Fruit fly (Drosophila melanogaster) whole organism, embryonic: ENCODE results near the gene FBXO11.

Source experiments
- B-H2 ChIP-seq: fragments of 200-800 bp; sonication (Bioruptor generic); optimal IDR thresholded peaks from 2 replicates; lab custom pipeline; 2018; ENCODE audit warnings: missing biosample characterization, mild to moderate bottlenecking, missing genetic modification characterization
- CG10543 ChIP-seq: fragments of 200-800 bp; sonication (Bioruptor generic); optimal IDR thresholded peaks from 3 replicates; lab custom pipeline; 2017; ENCODE audit warnings: missing biosample characterization, mild to moderate bottlenecking, missing genetic modification characterization, moderate library complexity
- CG10565 ChIP-seq: fragments of 200-800 bp; sonication (Bioruptor generic); optimal IDR thresholded peaks from 3 replicates; lab custom pipeline; 2016; ENCODE audit warnings: missing biosample characterization, mild to moderate bottlenecking, missing genetic modification characterization
- CG10959 ChIP-seq: fragments of 200-800 bp; sonication (Bioruptor generic); IDR thresholded peaks from 2 replicates; pipeline ENCODE4 v1.3.6; 2022; ENCODE audit warnings: missing biosample characterization, missing genetic modification characterization
- CG11093 ChIP-seq: fragments of 200-800 bp; sonication (Bioruptor generic); IDR thresholded peaks from 3 replicates; pipeline ENCODE4 v1.3.6; 2022; ENCODE audit warnings: missing biosample characterization, missing genetic modification characterization
- CG11456 ChIP-seq: fragments of 200-800 bp; sonication (Bioruptor generic); IDR thresholded peaks from 3 replicates; pipeline ENCODE4 v1.3.6; 2022; ENCODE audit warnings: missing biosample characterization, missing genetic modification characterization
- CG12155 ChIP-seq: fragments of 200-800 bp; sonication (Bioruptor generic); optimal IDR thresholded peaks from 3 replicates; lab custom pipeline; 2016; ENCODE audit warnings: missing biosample characterization, missing genetic modification characterization
- CG12769 ChIP-seq: fragments of 200-800 bp; sonication (Bioruptor generic); optimal IDR thresholded peaks from 2 replicates; lab custom pipeline; 2019; ENCODE audit warnings: missing biosample characterization, mild to moderate bottlenecking, missing genetic modification characterization, moderate library complexity
- CG13624 ChIP-seq: fragments of 200-800 bp; sonication (Bioruptor generic); optimal IDR thresholded peaks from 2 replicates; lab custom pipeline; 2016; ENCODE audit warnings: missing biosample characterization, missing genetic modification characterization
- CG15479 ChIP-seq: fragments of 200-800 bp; sonication (Bioruptor generic); optimal IDR thresholded peaks from 3 replicates; lab custom pipeline; 2019; ENCODE audit warnings: missing biosample characterization, mild to moderate bottlenecking, missing genetic modification characterization, moderate library complexity
- CG16863 ChIP-seq: fragments of 200-800 bp; sonication (Bioruptor generic); optimal IDR thresholded peaks from 3 replicates; lab custom pipeline; 2016; ENCODE audit warnings: missing biosample characterization, missing genetic modification characterization
- CG17802 ChIP-seq: fragments of 200-800 bp; sonication (Bioruptor generic); optimal IDR thresholded peaks from 2 replicates; lab custom pipeline; 2018; ENCODE audit warnings: missing biosample characterization, mild to moderate bottlenecking, missing genetic modification characterization, moderate library complexity
- CG2199 ChIP-seq: fragments of 200-800 bp; sonication (Bioruptor generic); IDR thresholded peaks from 3 replicates; pipeline ENCODE4 v1.3.6; 2022; ENCODE audit warnings: missing biosample characterization, missing genetic modification characterization
- CG6689 ChIP-seq: fragments of 200-800 bp; sonication (Bioruptor generic); IDR thresholded peaks from 2 replicates; pipeline ENCODE4 v1.3.6; 2022; ENCODE audit warnings: missing biosample characterization, missing genetic modification characterization
- CG6813 ChIP-seq: fragments of 200-800 bp; sonication (Bioruptor generic); optimal IDR thresholded peaks from 2 replicates; lab custom pipeline; 2017; ENCODE audit warnings: missing biosample characterization, missing genetic modification characterization, mild to moderate bottlenecking, moderate library complexity, missing genetic modification reagents
- CrebB ChIP-seq: fragments of 200-800 bp; sonication (Bioruptor generic); optimal IDR thresholded peaks from 3 replicates; lab custom pipeline; 2018; ENCODE audit warnings: missing biosample characterization, mild to moderate bottlenecking, missing genetic modification characterization
- Dbx ChIP-seq: fragments of 200-800 bp; sonication (Bioruptor generic); IDR thresholded peaks from 3 replicates; pipeline ENCODE4 v1.3.6; 2022; ENCODE audit warnings: missing biosample characterization, missing genetic modification characterization
- Deaf1 ChIP-seq: fragments of 200-800 bp; optimal IDR thresholded peaks from 3 replicates; lab custom pipeline; 2019; ENCODE audit warnings: missing biosample characterization, mild to moderate bottlenecking, missing genetic modification characterization, moderate library complexity
- Dref ChIP-seq: fragments of 200-800 bp; sonication (Bioruptor generic); IDR thresholded peaks from 2 replicates; pipeline ENCODE4 v1.3.6; 2022; ENCODE audit warnings: missing biosample characterization, missing genetic modification characterization
- Ets65A ChIP-seq: fragments of 200-800 bp; sonication (Bioruptor generic); peaks from one replicate; lab custom pipeline; 2016; ENCODE audit warnings: missing biosample characterization, missing genetic modification characterization
- Hr78 ChIP-seq, 2 experiments: fragments of 200-800 bp in 1 of 2; fragments of >200 bp in 1 of 2; sonication (Bioruptor generic) in 1 of 2; optimal IDR thresholded peaks; 2 replicates each; lab custom pipeline; 2017 to 2019; ENCODE audit warnings: missing biosample characterization in 2 of 2, missing genetic modification characterization in 2 of 2, mild to moderate bottlenecking in 1 of 2, moderate library complexity in 1 of 2
- Med ChIP-seq: fragments of 200-800 bp; sonication (Bioruptor generic); peaks from one replicate; lab custom pipeline; 2016; ENCODE audit warnings: missing biosample characterization, missing genetic modification characterization, mild to moderate bottlenecking, inconsistent platforms, moderate library complexity
- Rfx ChIP-seq: fragments of 200-800 bp; sonication (Bioruptor generic); IDR thresholded peaks from 2 replicates; pipeline ENCODE4 v1.3.6; 2022; ENCODE audit warnings: missing biosample characterization, missing genetic modification characterization
- ci ChIP-seq: fragments of 200-800 bp; sonication (Bioruptor generic); IDR thresholded peaks from 3 replicates; pipeline ENCODE4 v1.3.6; 2022; ENCODE audit warnings: missing biosample characterization, missing genetic modification characterization
- crc ChIP-seq: fragments of 200-800 bp; sonication (Bioruptor generic); optimal IDR thresholded peaks from 2 replicates; lab custom pipeline; 2016; ENCODE audit warnings: missing biosample characterization, missing genetic modification characterization
- croc ChIP-seq: fragments of 200-800 bp; sonication (Bioruptor generic); conservative IDR thresholded peaks from 3 replicates; pipeline ENCODE4 v1.3.6; 2022; ENCODE audit warnings: missing biosample characterization, missing genetic modification characterization
- da ChIP-seq: fragments of 200-800 bp; sonication (Bioruptor generic); optimal IDR thresholded peaks from 2 replicates; lab custom pipeline; 2016; ENCODE audit warnings: missing biosample characterization, missing genetic modification characterization
- ftz-f1 ChIP-seq: fragments of 200-800 bp; sonication (Bioruptor generic); optimal IDR thresholded peaks from 2 replicates; lab custom pipeline; 2016; ENCODE audit warnings: missing biosample characterization, missing genetic modification characterization
- gsb ChIP-seq: fragments of 200-800 bp; sonication (Bioruptor generic); IDR thresholded peaks from 2 replicates; pipeline ENCODE4 v1.3.6; 2022; ENCODE audit warnings: missing biosample characterization, missing genetic modification characterization
- gt ChIP-seq: fragments of 200-800 bp; sonication (Bioruptor generic); IDR thresholded peaks from 2 replicates; pipeline ENCODE4 v1.3.6; 2022; ENCODE audit warnings: missing biosample characterization, missing genetic modification characterization
- insv ChIP-seq, 2 experiments: fragments of 200-800 bp; sonication (Bioruptor generic); optimal IDR thresholded peaks; 3 replicates each; lab custom pipeline; 2016 to 2018; ENCODE audit warnings: missing biosample characterization in 2 of 2, missing genetic modification characterization in 2 of 2
- lab ChIP-seq: fragments of 200-800 bp; sonication (Bioruptor generic); optimal IDR thresholded peaks from 3 replicates; lab custom pipeline; 2017; ENCODE audit warnings: missing biosample characterization, missing genetic modification characterization, mild to moderate bottlenecking, moderate library complexity, missing genetic modification reagents
- rib ChIP-seq: fragments of 200-800 bp; sonication (Bioruptor generic); IDR thresholded peaks from 2 replicates; pipeline ENCODE4 v1.3.6; 2022; ENCODE audit warnings: missing biosample characterization, missing genetic modification characterization
- ro ChIP-seq: fragments of 200-800 bp; sonication (Bioruptor generic); IDR thresholded peaks from 2 replicates; pipeline ENCODE4 v1.3.6; 2022; ENCODE audit warnings: missing biosample characterization, missing genetic modification characterization
- sd ChIP-seq: fragments of 200-800 bp; sonication (Bioruptor generic); optimal IDR thresholded peaks from 3 replicates; lab custom pipeline; 2018; ENCODE audit warnings: missing biosample characterization, mild to moderate bottlenecking, missing genetic modification characterization, moderate library complexity
- stwl ChIP-seq: fragments of 200-800 bp; sonication (Bioruptor generic); optimal IDR thresholded peaks from 3 replicates; lab custom pipeline; 2018; ENCODE audit warnings: missing biosample characterization, mild to moderate bottlenecking, missing genetic modification characterization, moderate library complexity
- tin ChIP-seq: fragments of 200-800 bp; sonication (Bioruptor generic); optimal IDR thresholded peaks from 3 replicates; lab custom pipeline; 2016; ENCODE audit warnings: missing biosample characterization, missing genetic modification characterization

FBXO11 gene

DNA sequence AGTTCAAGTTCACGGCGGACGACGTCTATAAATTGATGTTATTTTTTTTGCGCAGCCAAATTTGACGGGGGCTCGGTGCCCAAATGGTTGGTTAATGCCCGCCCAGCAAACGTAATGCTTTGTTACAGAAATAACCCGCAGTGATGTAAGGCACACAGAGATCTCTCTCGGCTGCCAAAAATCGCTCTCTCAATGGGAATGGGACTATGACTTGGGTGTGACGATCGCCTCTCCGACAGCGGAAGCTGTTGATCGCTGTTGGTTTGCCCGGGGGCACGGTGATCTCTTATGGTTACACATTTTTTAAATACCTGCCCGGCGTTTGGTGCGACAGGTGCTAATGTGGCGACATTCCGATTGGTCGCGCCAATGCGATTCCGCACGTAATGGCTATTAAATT lies 39.0 kb downstream of the FBXO11 start (continued):
- TF ChIP-seq Hr78 (GFP tag; optimal IDR thresholded peaks at IDR 0.05; lab: Kevin White, UChicago) (no peak), CG15479 (GFP tag; lab: Kevin White, UChicago) (no peak), CG11093 (GFP tag; lab: Robert Waterston, UW) (no peak), CG6689 (GFP tag; lab: Robert Waterston, UW) (no peak), CG6813 (GFP tag; lab: Kevin White, UChicago) (no peak), insv (GFP tag; optimal IDR thresholded peaks at IDR 0.05; lab: Kevin White, UChicago) (no peak), rib (GFP tag; lab: Robert Waterston, UW) (0 out of 2 replicates have a peak, but pooled peaks have one; percentile 33), CG10565 (GFP tag; lab: Kevin White, UChicago) (no peak), croc (GFP tag; lab: Robert Waterston, UW) (no peak), Deaf1 (tag; lab: Kevin White, UChicago) (no peak), sd (tag; lab: Kevin White, UChicago) (peak; percentile 98), CG12155 (no peak), CG12769 (tag; lab: Kevin White, UChicago) (peak; percentile 80), gt (no peak), CG11456 (GFP tag; lab: Robert Waterston, UW) (no peak), CG17802 (tag; lab: Kevin White, UChicago) (no peak), Rfx (GFP tag; lab: Robert Waterston, UW) (peak; percentile 27; the same call in 1 of the 2 replicates), Ets65A (no peak), CrebB (tag; lab: Kevin White, UChicago) (no peak), lab (GFP tag; lab: Kevin White, UChicago) (peak; percentile 7), CG10959 (GFP tag; lab: Robert Waterston, UW) (no peak), Dbx (GFP tag; lab: Robert Waterston, UW) (no peak), tin (GFP tag; lab: Kevin White, UChicago) (no peak), B-H2 (GFP tag; lab: Kevin White, UChicago) (no peak), crc (GFP tag; lab: Kevin White, UChicago) (no peak), da (GFP tag; lab: Kevin White, UChicago) (no peak), CG16863 (GFP tag; lab: Kevin White, UChicago) (no peak), CG10543 (GFP tag; lab: Kevin White, UChicago) (peak; percentile 72), CG13624 (GFP tag; lab: Kevin White, UChicago) (peak; percentile 30), ftz-f1 (GFP tag; lab: Kevin White, UChicago) (peak; percentile 37), Med (GFP tag; lab: Kevin White, UChicago) (peak; percentile 51), stwl (tag; lab: Kevin White, UChicago) (no peak), ro (GFP tag; lab: Robert Waterston, UW) (no peak)
- TF ChIP-seq, all 482 proteins: peak for 15

dm6 chr3R:9768884-9769283 lies 40.3 kb downstream of the FBXO11 start, which contains the start of gene MED6:
MED6 (minus strand) TSS chr3R:9768984.
- TF ChIP-seq Dref (GFP tag; lab: Robert Waterston, UW), result 0 out of 2 replicates have a peak, but pooled peaks have one; percentile 27
- 0 out of 3 replicates have a peak, but pooled peaks have one; percentile 7 for TF ChIP-seq ci (GFP tag; lab: Robert Waterston, UW)
- TF ChIP-seq insv (GFP tag; optimal IDR thresholded peaks at IDR 0.05; lab: Kevin White, UChicago), result no peak
- TF ChIP-seq CG2199 (GFP tag; lab: Robert Waterston, UW), result no peak
- 0 out of 2 replicates have a peak, but pooled peaks have one; percentile 26 for TF ChIP-seq gsb
- TF ChIP-seq Med (GFP tag; lab: Kevin White, UChicago), result peak; percentile 77
